Fruit fly (Drosophila melanogaster) whole organism, embryonic: Measurements from ENCODE around the gene Vps53.

Source experiments
- CG1792 ChIP-seq: fragments of 200-800 bp; sonication (Bioruptor generic); optimal IDR thresholded peaks from 2 replicates; lab custom pipeline; 2016; ENCODE audit warnings: missing biosample characterization, missing genetic modification characterization
- CG4282 ChIP-seq: fragments of 200-800 bp; sonication (Bioruptor generic); optimal IDR thresholded peaks from 2 replicates; lab custom pipeline; 2016; ENCODE audit warnings: missing biosample characterization, missing genetic modification characterization
- CG4854 ChIP-seq: fragments of 200-800 bp; sonication (Bioruptor generic); optimal IDR thresholded peaks from 2 replicates; lab custom pipeline; 2016; ENCODE audit warnings: missing biosample characterization, missing genetic modification characterization, inconsistent platforms
- CG5953 ChIP-seq: fragments of 200-800 bp; sonication (Bioruptor generic); IDR thresholded peaks from 2 replicates; pipeline ENCODE4 v1.3.6; 2022; ENCODE audit warnings: missing biosample characterization, missing genetic modification characterization
- CG9609 ChIP-seq: fragments of 200-800 bp; sonication (Bioruptor generic); optimal IDR thresholded peaks from 3 replicates; lab custom pipeline; 2016; ENCODE audit warnings: missing biosample characterization, missing genetic modification characterization
- Dek ChIP-seq: fragments of 200-800 bp; sonication (Bioruptor generic); optimal IDR thresholded peaks from 3 replicates; lab custom pipeline; 2019; ENCODE audit warnings: missing biosample characterization, mild to moderate bottlenecking, missing genetic modification characterization, moderate library complexity
- Doc3 ChIP-seq: fragments of 200-800 bp; sonication (Bioruptor generic); IDR thresholded peaks from 3 replicates; pipeline ENCODE4 v1.3.6; 2022; ENCODE audit warnings: missing biosample characterization, missing genetic modification characterization; ENCODE audit not compliant: partially characterized antibody
- HmgZ ChIP-seq: fragments of 200-800 bp; sonication (Bioruptor generic); optimal IDR thresholded peaks from 2 replicates; lab custom pipeline; 2018; ENCODE audit warnings: missing biosample characterization, mild to moderate bottlenecking, missing genetic modification characterization
- chinmo ChIP-seq: fragments of 200-800 bp; sonication (Bioruptor generic); IDR thresholded peaks from 4 replicates; pipeline ENCODE4 v1.3.6; 2022; ENCODE audit warnings: missing biosample characterization, missing genetic modification characterization; ENCODE audit not compliant: partially characterized antibody
- luna ChIP-seq: fragments of 200-800 bp; sonication (Bioruptor generic); optimal IDR thresholded peaks from 2 replicates; lab custom pipeline; 2016; ENCODE audit warnings: missing biosample characterization, missing genetic modification characterization

DNA sequence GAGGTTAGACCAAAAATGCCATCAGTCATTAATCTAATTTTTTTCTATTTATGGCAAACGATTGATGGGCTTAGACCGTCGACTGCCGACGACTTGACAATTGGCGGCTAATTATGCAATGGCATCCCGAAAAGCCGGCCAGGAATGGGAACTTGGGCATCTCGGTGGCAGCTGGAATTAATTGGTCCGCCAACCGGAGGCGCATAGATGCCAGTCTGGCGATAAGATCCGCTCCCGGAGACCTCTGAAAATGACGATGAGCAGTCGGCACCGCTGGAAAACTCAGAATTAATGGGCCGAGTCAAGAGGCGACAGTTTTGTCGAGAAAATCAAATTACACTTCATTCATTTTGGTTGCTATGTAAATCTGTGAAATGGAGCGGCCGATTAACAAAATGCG is 33.2 kb downstream of the Vps53 start, which contains the start of gene CG15429:
- TF ChIP-seq CG4282 = no peak
- TF ChIP-seq CG1792 = no peak
- no peak for TF ChIP-seq CG4854 (GFP tag; lab: Kevin White, UChicago)
- TF ChIP-seq luna (GFP tag; lab: Kevin White, UChicago) = no peak
- no peak for TF ChIP-seq CG5953 (GFP tag; lab: Robert Waterston, UW)
- no peak for TF ChIP-seq HmgZ (tag; lab: Kevin White, UChicago)
- no peak for TF ChIP-seq CG9609 (GFP tag; lab: Kevin White, UChicago)
- TF ChIP-seq chinmo (GFP tag; lab: Robert Waterston, UW) = no peak
- no peak for TF ChIP-seq Doc3 (GFP tag; lab: Robert Waterston, UW)
- no peak for TF ChIP-seq Dek (tag; lab: Kevin White, UChicago)
